Fruit fly (Drosophila melanogaster): Measurements from ENCODE around the gene Arfrp1.

Gene Arfrp1

DNA sequence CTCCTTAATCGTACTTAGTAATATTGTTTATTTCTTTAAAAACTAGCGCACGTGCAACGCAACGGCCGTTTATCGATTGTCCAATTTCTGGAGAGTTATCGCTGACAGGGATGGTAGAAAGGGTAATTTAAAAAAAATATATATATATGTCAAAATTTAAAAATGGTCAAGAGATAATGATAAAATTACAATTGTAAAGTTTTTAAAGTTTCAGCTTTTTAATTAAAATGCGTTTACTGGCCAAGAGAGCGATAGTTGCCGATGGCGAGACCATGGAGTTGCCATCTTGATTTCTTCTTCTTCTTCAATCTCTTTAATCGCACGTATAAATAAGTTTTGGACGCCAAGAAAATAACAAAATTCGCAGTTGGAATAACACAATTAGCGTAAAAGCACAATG lies 25.9 kb upstream of the Arfrp1 start, which contains the start of the genes CG7246 and HP1b (continued):
- TF ChIP-seq CG7745 (tag; optimal IDR thresholded peaks at IDR 0.05) (no peak), CG6254 (GFP tag; optimal IDR thresholded peaks at IDR 0.05) (no peak), CG34422 (GFP tag; IDR thresholded peaks at IDR 0.05) (peak; percentile 80), dm (GFP tag; optimal IDR thresholded peaks at IDR 0.05) (peak; percentile 27), abd-A (tag; optimal IDR thresholded peaks at IDR 0.05) (no peak), CG10274 (GFP tag; optimal IDR thresholded peaks at IDR 0.05) (no peak), yki (optimal IDR thresholded peaks at IDR 0.05) (no peak), sqz (GFP tag; optimal IDR thresholded peaks at IDR 0.05) (peak; percentile 26), Sry-β (GFP tag; optimal IDR thresholded peaks at IDR 0.05) (peak; percentile 67), ci (GFP tag; IDR thresholded peaks at IDR 0.05) (peak; percentile 76), gro (GFP tag; optimal IDR thresholded peaks at IDR 0.05) (peak; percentile 17), CG6689 (GFP tag; IDR thresholded peaks at IDR 0.05) (peak; percentile 77), CG9797 (GFP tag; optimal IDR thresholded peaks at IDR 0.05) (no peak), HmgD (GFP tag; optimal IDR thresholded peaks at IDR 0.05) (no peak), D (optimal IDR thresholded peaks at IDR 0.05) (no peak), D (GFP tag; optimal IDR thresholded peaks at IDR 0.05) (peak; percentile 36), crol (GFP tag; IDR thresholded peaks at IDR 0.05) (no peak), CG42726 (GFP tag; IDR thresholded peaks at IDR 0.05; ENCODE audit: partially characterized antibody) (no peak), CG34224 (GFP tag; IDR thresholded peaks at IDR 0.05; ENCODE audit: partially characterized antibody) (peak; percentile 75), psq (GFP tag; optimal IDR thresholded peaks at IDR 0.05) (no peak), tap (tag; optimal IDR thresholded peaks at IDR 0.05) (peak; percentile 25), CG10366 (GFP tag; IDR thresholded peaks at IDR 0.05) (peak; percentile 68), cg (GFP tag; optimal IDR thresholded peaks at IDR 0.05) (no peak), CG4404 (GFP tag; IDR thresholded peaks at IDR 0.05) (peak; percentile 60), CG9932 (GFP tag; IDR thresholded peaks at IDR 0.05) (peak; percentile 84), odd (GFP tag; optimal IDR thresholded peaks at IDR 0.05) (peak; percentile 16), Max (GFP tag; optimal IDR thresholded peaks at IDR 0.05) (peak; percentile 72), Dip3 (GFP tag; optimal IDR thresholded peaks at IDR 0.05) (peak; percentile 47), exex (tag; optimal IDR thresholded peaks at IDR 0.05) (peak; percentile 49), CG3407 (GFP tag; optimal IDR thresholded peaks at IDR 0.05) (peak; percentile 41), CG11560 (tag; IDR thresholded peaks at IDR 0.05) (peak; percentile 40; the same call in 1 of the 3 replicates), grau (tag; optimal IDR thresholded peaks at IDR 0.05) (peak; percentile 69), CG11093 (GFP tag; IDR thresholded peaks at IDR 0.05) (peak; percentile 58; the same call in 1 of the 3 replicates), jumu (GFP tag; optimal IDR thresholded peaks at IDR 0.05) (peak; percentile 8), Hr39 (optimal IDR thresholded peaks at IDR 0.05) (no peak), slou (GFP tag; optimal IDR thresholded peaks at IDR 0.05) (peak; percentile 48), Bteb2 (GFP tag; optimal IDR thresholded peaks at IDR 0.05) (peak; percentile 46), gt (GFP tag; IDR thresholded peaks at IDR 0.05) (peak; percentile 24; the same call in 1 of the 2 replicates), CG8388 (GFP tag; optimal IDR thresholded peaks at IDR 0.05) (peak; percentile 50), Fer2 (tag; optimal IDR thresholded peaks at IDR 0.05) (peak; percentile 55), CG12236 (GFP tag; optimal IDR thresholded peaks at IDR 0.05) (no peak), B-H2 (GFP tag; optimal IDR thresholded peaks at IDR 0.05) (peak; percentile 69), Hr3 (GFP tag; optimal IDR thresholded peaks at IDR 0.05) (peak; percentile 50), ATbp (GFP tag; optimal IDR thresholded peaks at IDR 0.05) (peak; percentile 15), CG11695 (GFP tag; IDR thresholded peaks at IDR 0.05) (peak; percentile 53; the same call in 1 of the 3 replicates), Hand (GFP tag; optimal IDR thresholded peaks at IDR 0.05) (no peak), CG13424 (tag; optimal IDR thresholded peaks at IDR 0.05) (peak; percentile 72), CG9817 (tag; optimal IDR thresholded peaks at IDR 0.05) (peak; percentile 64), CG14441 (GFP tag; IDR thresholded peaks at IDR 0.05) (peak; percentile 74), disco-r (GFP tag; optimal IDR thresholded peaks at IDR 0.05) (no peak), wdn (GFP tag; IDR thresholded peaks at IDR 0.05) (peak; percentile 44; the same call in 1 of the 2 replicates), CG13894 (tag; optimal IDR thresholded peaks at IDR 0.05) (peak; percentile 59)

Measured in whole organism, embryonic.